Worm (Caenorhabditis elegans): ENCODE data around the gene spat-2.

DNA sequence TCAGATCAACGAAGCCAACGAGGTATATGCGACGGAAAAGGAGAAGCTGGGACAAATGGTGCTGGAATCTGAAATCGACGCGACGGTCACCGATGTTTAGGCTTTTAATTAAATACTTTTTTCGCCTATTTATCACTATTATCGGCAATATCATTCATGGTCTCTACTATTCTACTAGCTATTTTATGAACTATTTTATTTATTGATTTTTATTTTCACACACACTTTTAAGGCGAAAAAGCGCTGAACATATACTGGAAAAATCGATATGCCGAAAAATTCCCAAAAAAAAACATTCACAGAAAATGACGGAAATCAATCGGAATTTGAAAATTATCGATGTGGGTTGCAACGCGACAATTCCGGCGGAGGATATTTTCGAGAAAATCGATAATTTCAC lies 31.8 kb downstream of the spat-2 start, which contains the start of gene W09D6.1:
- TF ChIP-seq ceh-9 (tag; optimal IDR thresholded peaks at IDR 0.05) (no peak), ZK546.5 (tag; optimal IDR thresholded peaks at IDR 0.05) (no peak), pha-4 (tag; optimal IDR thresholded peaks at IDR 0.05) (no peak)
